Fruit fly (Drosophila melanogaster): Measurements from ENCODE around the gene CG32091.

The CG32091 gene

DNA sequence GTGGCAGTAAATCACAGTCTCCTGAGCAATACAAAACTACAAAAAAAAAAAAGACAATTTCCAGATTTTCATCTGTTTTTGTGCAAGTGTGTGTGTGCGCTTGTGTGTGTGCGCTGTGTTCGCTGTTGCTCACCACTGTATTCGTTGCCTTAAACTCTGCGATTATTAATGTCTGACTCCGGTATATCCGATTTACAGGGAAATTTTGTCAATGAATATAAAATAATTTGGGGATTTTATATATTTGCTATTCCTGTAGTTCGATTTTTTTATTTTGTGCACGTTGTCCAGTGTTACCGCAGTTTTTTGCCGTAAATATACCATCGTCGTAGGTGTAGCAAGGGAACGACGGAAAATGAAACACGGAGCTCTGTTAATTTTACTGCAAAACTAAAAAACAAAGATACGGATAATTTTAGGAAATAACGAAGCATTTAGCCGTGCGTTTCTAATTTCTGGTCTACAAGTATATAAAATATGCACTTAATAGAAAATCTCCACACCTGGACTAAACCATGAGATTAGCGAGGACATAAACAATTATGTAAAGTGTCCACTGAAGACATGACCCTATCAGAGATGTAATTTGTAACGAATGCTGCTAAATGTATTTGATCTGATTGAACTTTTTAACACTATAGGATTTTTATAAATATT lies 21.9 kb upstream of the CG32091 start, which contains the start of gene Duba:
Gene Duba, minus strand, starts transcription at position 313 of the 657 bp plus-strand sequence.
- TF ChIP-seq noc (tag; optimal IDR thresholded peaks at IDR 0.05): no peak

DNA sequence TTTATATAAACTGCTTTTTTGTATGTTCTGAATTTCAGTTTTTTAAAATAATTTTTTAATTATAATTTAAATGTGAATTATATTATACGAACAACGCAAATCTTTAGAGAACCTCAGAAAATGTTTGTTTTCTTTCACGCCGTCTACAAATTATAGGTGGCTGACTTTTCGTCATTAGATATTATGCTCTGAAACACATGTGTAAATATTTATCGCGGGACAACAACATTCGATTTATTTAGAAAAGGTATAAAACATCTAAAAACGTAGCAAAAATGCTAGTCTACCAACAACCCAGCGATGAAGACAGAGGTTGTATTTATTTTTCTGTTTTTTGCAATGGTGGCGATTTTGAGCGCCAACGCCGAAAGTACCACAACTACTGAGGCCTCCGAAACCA lies 21.4 kb upstream of the CG32091 start, which contains the start of gene CG42832:
Gene CG42832, plus strand, starts transcription at position 301 of the 400 bp plus-strand sequence.
- no peak for TF ChIP-seq noc (tag; optimal IDR thresholded peaks at IDR 0.05)

DNA sequence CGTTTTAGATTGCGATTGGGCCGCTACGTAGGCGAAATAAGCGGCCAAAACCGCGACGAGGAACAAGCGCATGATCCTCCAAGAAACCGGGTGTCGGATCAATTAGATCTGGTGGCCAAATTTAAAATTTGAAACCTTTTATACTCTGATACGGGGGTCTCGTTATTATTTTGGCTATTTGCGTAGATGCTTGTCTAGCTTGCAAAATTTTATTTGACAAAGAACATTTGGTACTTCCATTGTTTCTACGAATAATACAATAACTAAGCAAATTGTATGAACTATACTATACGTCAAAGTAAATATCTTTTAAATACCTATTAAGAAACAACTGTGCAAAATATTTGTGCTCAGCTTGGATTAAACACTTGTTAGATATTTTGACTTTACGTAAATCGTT lies 11.2 kb upstream of the CG32091 start, which contains the start of gene Muc68Ca:
Gene Muc68Ca, minus strand, starts transcription at position 101 of the 400 bp plus-strand sequence.
- TF ChIP-seq noc (tag; optimal IDR thresholded peaks at IDR 0.05): no peak

DNA sequence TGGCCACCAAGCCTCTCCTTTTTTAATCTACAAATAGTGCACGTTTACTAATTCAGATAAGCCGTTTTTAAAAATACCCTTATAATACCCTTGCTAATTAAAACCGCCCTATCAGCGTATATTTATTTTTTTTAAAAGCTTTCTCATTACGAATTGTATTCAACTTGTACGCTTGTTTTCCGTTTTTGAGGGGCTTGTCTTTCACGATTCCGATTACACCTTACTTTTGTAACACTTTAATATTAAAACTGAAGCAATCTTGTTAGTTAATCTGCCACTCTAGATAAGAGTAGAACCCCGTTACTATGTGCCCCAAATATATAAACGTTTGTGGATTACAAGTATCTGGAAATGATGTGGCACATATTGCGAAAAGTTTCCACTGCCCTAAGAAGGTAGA lies 8.4 kb upstream of the CG32091 start:
- no peak for TF ChIP-seq noc (tag; optimal IDR thresholded peaks at IDR 0.05)

DNA sequence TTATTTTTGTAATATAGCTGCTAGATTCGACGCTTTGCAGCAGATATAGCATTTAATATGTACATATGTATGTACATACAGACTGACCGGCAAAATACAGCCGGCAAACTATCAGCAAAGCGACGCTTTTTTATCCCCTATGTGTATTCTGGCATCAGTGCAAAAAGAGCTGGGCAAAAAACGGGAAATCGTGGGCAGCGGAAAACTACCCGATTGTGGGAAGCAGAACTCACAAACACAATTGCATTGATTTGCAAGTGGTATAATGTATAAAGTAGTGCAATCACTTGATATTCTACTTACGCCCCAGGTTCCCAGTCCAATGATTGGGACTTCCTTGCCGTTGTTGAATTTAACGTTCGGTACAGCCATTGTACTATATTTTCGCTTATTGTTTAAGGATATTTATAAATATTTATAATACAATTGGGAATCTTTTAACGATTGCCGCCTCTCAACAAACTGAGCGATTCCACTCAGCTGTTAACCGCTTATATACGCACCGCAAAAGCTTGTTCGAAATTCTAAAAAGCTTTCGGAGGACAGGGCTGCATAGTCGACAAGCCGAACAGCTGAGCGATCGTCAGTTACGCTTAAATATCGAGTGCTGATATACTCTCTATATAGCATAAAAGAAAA lies 7.8 kb upstream of the CG32091 start:
- TF ChIP-seq noc (tag; optimal IDR thresholded peaks at IDR 0.05): peak; percentile 19

DNA sequence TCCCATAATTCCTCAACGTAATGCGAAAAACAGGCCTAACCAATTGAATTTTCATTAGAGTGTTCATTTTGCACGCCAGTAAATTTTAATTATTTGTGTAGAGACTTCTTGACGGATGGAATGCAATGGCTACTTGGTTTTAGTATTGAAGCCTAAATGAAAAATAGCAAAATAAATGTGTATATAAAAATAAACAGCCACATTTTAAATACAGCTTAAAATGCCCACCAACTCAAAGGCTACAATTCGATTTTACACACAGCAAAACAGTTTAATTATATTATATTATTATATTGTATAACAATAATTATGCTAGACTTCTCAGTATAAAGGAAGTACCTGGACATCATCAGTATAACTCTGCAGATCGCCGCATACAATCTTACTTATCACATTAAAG lies 6.9 kb upstream of the CG32091 start, which contains the start of gene Akr1B:
Gene Akr1B, minus strand, starts transcription at position 101 of the 400 bp plus-strand sequence.
- TF ChIP-seq noc (tag; optimal IDR thresholded peaks at IDR 0.05): no peak

DNA sequence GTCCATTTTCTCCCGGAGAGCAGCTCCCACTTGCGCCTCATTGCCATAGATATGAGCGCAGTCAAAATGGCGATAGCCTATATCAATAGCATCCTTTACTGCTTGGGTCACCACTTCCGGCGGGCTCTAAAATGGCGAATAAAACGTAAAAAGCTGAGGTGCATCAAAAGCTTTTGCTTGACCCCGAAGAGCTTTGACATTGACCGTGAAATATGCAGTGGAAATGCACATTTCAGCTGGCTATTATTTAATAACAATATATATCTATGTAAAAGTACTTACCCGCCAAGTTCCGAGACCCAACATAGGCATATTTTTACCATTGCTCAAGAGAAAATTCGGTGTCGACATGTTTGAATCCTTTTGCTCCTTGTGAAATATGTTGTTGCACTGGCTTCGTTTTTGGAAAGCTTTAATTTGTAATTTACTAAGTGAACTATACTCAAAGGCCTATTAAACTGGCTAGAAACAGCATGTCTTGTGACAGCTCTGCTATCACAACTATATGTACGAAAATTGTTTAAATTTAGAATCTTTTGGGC lies 5.5 kb upstream of the CG32091 start, which contains the start of gene CG6083:
Gene CG6083, minus strand, starts transcription at position 492 of the 542 bp plus-strand sequence.
- TF ChIP-seq noc (tag; optimal IDR thresholded peaks at IDR 0.05): no peak

DNA sequence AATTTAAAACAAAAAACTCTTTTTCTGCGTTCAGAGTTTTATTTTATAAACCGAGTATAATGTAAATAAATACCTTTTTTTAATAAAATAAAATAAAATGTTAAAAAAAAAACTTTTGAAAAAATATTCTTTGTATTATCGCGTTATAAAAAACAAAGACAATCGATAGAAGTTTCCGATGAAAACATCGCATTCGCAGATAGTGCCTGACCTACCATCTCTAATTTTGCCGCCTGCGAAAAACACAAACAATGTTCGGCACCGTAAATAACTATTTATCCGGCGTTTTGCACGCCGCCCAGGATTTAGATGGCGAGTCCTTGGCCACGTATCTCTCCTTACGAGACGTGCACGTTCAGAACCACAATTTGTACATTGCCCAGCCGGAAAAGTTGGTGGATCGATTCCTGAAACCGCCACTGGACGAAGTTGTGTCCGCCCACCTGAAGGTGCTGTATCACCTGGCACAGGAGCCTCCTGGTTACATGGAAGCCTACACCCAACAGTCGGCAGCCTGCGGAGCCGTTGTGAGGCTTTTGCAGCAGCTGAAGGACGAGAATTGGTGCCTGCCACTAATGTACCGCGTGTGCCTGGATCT lies 4.9 kb upstream of the CG32091 start, which contains the start of gene PCID2:
Gene PCID2, plus strand, starts transcription at position 213 of the 598 bp plus-strand sequence.
- no peak for TF ChIP-seq noc (tag; optimal IDR thresholded peaks at IDR 0.05)

DNA sequence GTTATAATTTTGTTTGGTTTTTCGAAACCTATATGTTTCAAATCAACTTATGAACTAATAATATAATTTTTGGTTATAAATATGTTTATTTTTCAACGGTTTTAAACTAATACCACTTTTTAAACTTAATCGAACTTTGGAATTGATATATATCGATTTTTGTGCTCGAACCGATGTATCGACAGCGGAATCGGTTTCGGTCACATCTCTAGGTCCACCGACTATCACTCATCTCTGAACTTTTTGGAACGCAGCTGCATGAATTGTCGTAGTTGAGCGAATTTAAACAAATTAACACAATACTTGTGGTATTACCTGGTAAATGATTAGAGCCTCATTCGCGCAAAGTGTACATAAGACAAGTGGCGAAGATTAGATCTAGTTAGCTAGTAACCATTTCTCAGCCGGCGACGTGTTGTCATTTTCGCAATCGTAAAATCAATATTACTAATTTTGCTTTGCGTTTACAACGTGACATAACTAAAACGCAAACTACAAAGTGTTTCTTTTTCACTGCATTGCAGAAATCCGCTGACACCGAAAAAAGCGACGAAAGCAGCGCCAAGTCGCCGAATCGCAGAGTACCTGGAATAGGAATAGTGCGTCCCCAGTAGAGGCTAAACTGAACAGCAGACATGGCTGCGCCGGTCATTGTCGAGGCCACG lies 3.2 kb upstream of the CG32091 start, which contains the start of gene Apt1:
Gene Apt1, plus strand, starts transcription at position 219 of the 665 bp plus-strand sequence.
- peak; percentile 0 for TF ChIP-seq noc (tag; optimal IDR thresholded peaks at IDR 0.05)

DNA sequence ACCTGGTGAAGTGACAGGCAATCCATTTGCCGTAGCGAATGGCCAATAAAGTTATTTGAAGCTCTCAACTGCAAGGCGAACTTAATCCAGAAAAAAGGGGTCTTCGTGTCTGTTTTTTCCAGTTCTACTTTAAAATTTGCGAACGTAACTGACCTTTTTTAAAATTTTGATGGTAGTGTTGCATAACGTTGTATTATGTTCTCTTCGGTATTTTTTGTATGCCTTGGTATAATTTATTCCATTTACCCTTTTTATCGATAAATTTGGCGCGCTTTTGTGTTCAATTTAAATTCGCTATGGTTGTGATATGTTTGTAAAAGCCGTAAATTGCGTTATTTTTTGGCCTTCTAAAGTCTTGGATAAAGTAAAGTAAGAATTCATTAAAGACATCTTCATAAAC lies 508 bp upstream of the CG32091 start:
- no peak for TF ChIP-seq noc (tag; optimal IDR thresholded peaks at IDR 0.05)

DNA sequence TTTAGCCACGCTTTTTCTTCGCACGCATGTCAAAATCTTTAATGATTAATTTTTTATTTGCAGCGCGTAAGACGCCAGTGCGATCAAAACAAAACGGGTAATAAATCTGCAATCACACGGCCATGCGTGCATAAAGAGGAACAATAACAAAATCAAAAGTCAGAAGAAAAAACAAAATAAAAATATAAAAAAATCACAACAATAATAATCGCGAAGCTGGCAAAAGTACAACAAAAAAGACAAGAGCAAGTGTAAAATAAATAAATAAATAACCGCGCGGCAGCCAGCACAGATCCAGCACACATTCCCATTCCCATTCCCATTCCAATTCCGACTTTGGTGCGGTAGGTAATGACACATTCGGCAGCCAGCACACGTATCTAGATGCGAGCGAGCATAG lies 3.4 kb downstream of the CG32091 start:
- TF ChIP-seq noc (tag; optimal IDR thresholded peaks at IDR 0.05): no peak

DNA sequence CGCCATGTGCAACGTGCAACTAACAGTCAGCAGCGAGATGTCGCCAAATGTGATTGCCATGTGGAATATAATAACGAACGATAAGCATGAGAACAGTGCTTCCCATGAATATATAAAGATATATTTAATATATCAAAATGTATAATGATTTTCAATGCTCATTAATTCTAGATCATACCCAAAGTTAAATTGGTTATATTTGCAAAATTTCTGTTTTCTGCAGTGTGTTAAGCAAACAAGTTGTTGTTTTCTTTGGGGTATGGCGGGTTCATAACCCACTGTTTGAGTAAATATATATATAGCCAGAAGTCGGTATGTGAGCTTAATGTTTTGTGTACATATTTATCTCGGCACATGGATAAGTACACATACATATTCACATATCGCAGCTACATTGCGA lies 5.6 kb downstream of the CG32091 start:
- TF ChIP-seq noc (tag; optimal IDR thresholded peaks at IDR 0.05): no peak

DNA sequence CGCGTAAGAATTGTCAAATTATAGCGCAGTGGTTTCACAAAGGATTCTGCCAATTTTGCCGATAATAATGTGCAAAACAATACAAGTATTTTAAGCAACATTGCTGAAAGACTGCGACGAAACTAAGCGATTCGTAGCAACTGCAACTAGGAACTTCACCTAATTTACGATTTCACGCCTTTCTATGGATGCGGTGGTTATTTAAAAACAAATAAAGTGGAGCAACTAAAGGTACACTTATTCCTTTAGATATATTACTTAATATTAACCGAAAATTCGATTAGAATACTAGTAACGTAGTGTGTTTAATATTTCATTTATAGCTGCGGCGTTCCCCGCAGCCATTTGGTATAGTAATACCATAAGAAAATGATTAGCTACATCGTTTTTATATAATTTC lies 14.7 kb downstream of the CG32091 start, which contains the start of gene CG6071:
Gene CG6071, minus strand, starts transcription at position 101 of the 400 bp plus-strand sequence.
- TF ChIP-seq noc (tag; optimal IDR thresholded peaks at IDR 0.05): no peak

DNA sequence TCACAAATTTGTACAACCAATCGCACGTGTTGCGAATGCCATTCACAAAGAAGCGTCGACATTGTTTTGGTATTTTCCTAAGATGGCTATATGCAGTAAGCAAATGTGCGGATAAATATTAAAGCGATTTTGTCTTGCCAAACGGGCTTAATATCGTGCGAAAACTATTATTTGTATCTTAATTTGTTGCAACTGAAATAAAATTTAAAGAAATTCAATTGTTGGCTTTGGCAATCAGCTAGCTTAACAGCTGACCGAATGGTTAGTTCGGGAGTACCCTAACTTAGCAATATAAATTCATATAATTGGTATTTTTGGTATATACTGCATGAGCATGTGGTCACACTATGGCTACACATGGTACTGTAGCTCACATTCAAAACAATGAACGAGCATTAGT lies 17.2 kb downstream of the CG32091 start, which contains the start of the genes RIOK1 and Polr3H:
Gene RIOK1, minus strand, starts transcription at position 65 of the 400 bp plus-strand sequence.
Gene Polr3H, plus strand, starts transcription at position 347 of the 400 bp plus-strand sequence.
- TF ChIP-seq noc (tag; optimal IDR thresholded peaks at IDR 0.05): no peak

DNA sequence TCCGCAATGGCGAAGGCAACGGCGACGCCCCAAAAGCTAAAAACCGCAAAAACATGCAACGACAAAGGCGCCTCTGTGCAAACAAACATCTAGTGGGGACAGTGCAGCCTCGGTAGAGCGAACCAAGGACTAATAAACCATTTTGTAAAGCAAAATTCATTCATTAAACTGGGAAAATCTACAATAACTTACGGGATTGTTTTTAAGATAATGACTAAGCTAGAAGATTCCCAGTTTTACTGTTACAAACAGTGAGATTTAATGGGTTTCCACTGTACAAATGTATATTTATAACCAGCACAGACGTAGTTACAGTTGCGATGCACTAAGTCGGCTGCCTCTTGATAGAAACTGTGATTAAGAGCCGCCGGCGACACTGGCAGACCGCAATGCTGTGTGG lies 25.0 kb downstream of the CG32091 start:
- TF ChIP-seq noc (tag; optimal IDR thresholded peaks at IDR 0.05): no peak
